Fruit fly (Drosophila melanogaster): ENCODE data around the gene Akap200.
A peak's percentile ranks its signal among the peaks of the same experiment; 100 is the strongest.

Akap200 gene

dm6 chr2L:8478911-8479706, 63.6 kb downstream of the Akap200 start (continued):
- TF ChIP-seq CG15336 (GFP tag; IDR thresholded peaks at IDR 0.05) (peak; percentile 81), CG10631 (GFP tag; optimal IDR thresholded peaks at IDR 0.05) (peak; percentile 23), CG16779 (tag; optimal IDR thresholded peaks at IDR 0.05) (peak; percentile 91), pdm3 (GFP tag; optimal IDR thresholded peaks at IDR 0.05) (peak; percentile 35), eg (GFP tag; IDR thresholded peaks at IDR 0.05) (peak; percentile 89), CG9139 (GFP tag; optimal IDR thresholded peaks at IDR 0.05) (peak; percentile 98), cyc (GFP tag; optimal IDR thresholded peaks at IDR 0.05) (no peak), CG8119 (GFP tag; IDR thresholded peaks at IDR 0.05) (peak; percentile 88), lz (GFP tag; optimal IDR thresholded peaks at IDR 0.05) (no peak), CG11762 (GFP tag; optimal IDR thresholded peaks at IDR 0.05; ENCODE audit: insufficient read depth) (no peak), Met (GFP tag; optimal IDR thresholded peaks at IDR 0.05) (peak; percentile 34), Sox102F (GFP tag; optimal IDR thresholded peaks at IDR 0.05) (peak; percentile 72), Hr39 (GFP tag; optimal IDR thresholded peaks at IDR 0.05) (no peak), salr (GFP tag; optimal IDR thresholded peaks at IDR 0.05) (peak; percentile 73 to 79), achi (GFP tag; optimal IDR thresholded peaks at IDR 0.05) (peak; percentile 65)

- no peak for TF ChIP-seq ss (GFP tag; optimal IDR thresholded peaks at IDR 0.05)
Observed at dm6 chr2L:8480825-8481224, 65.3 kb downstream of the Akap200 start.

Measured in whole organism, prepupa.